Worm (Caenorhabditis elegans) whole organism, L3 larva: Measurements from ENCODE around the gene C09B9.7.

Experiments used
- ama-1 ChIP-seq: fragments of 150-350 bp; optimal IDR thresholded peaks from 2 replicates; lab custom pipeline; 2018
- ceh-9 ChIP-seq: sonication (generic microtip); optimal IDR thresholded peaks from 2 replicates; lab custom pipeline; 2018; ENCODE audit warnings: missing biosample characterization, missing genetic modification characterization
- fos-1 ChIP-seq: fragments of 150-350 bp; optimal IDR thresholded peaks from 2 replicates; lab custom pipeline; 2014; ENCODE audit warnings: missing biosample characterization, missing genetic modification characterization
- lsy-12 ChIP-seq: sonication (generic microtip); optimal IDR thresholded peaks from 2 replicates; lab custom pipeline; 2016; ENCODE audit warnings: mild to moderate bottlenecking, missing genetic modification characterization, missing compliant biosample characterization
- nhr-237 ChIP-seq: fragments of 150-350 bp; optimal IDR thresholded peaks from 2 replicates; lab custom pipeline; 2014; ENCODE audit warnings: missing biosample characterization, missing genetic modification characterization
- nhr-76 ChIP-seq: fragments of 150-350 bp; sonication (generic microtip); optimal IDR thresholded peaks from 5 replicates; lab custom pipeline; 2014; ENCODE audit warnings: missing biosample characterization, missing genetic modification characterization
- nhr-77 ChIP-seq: fragments of 150-350 bp; optimal IDR thresholded peaks from 2 replicates; lab custom pipeline; 2014; ENCODE audit warnings: missing biosample characterization, missing genetic modification characterization
- pqm-1 ChIP-seq: fragments of 150-350 bp; optimal IDR thresholded peaks from 2 replicates; lab custom pipeline; 2017; ENCODE audit warnings: missing biosample characterization, missing genetic modification characterization, inconsistent platforms
- skn-1 ChIP-seq: fragments of 150-350 bp; optimal IDR thresholded peaks from 2 replicates; lab custom pipeline; 2014; ENCODE audit warnings: missing biosample characterization, missing genetic modification characterization
- tbx-2 ChIP-seq: sonication (generic microtip); optimal IDR thresholded peaks from 2 replicates; lab custom pipeline; 2016; ENCODE audit warnings: mild to moderate bottlenecking, missing genetic modification characterization, missing compliant biosample characterization
- unc-62 ChIP-seq: fragments of 150-350 bp; sonication (generic microtip); optimal IDR thresholded peaks from 4 replicates; lab custom pipeline; 2014; ENCODE audit warnings: missing biosample characterization, missing genetic modification reagents, missing genetic modification characterization
- ztf-11 ChIP-seq: fragments of 150-350 bp; optimal IDR thresholded peaks from 2 replicates; lab custom pipeline; 2014; ENCODE audit warnings: missing biosample characterization, missing genetic modification characterization

- no peak for TF ChIP-seq nhr-76 (tag; lab: Kevin White, UChicago)
- no peak for TF ChIP-seq fos-1
- no peak for TF ChIP-seq skn-1 (tag; lab: Kevin White, UChicago)
- TF ChIP-seq nhr-77 (tag; lab: Kevin White, UChicago) = no peak
- no peak for TF ChIP-seq ama-1 (lab: Kevin White, UChicago)
- no peak for TF ChIP-seq ceh-9 (tag; lab: Kevin White, UChicago)
- no peak for TF ChIP-seq nhr-237
- no peak for TF ChIP-seq pqm-1 (tag; lab: Kevin White, UChicago)
- no peak for TF ChIP-seq lsy-12 (tag; lab: Kevin White, UChicago)
- no peak for TF ChIP-seq ztf-11
- TF ChIP-seq tbx-2 = no peak
- no peak for TF ChIP-seq unc-62
These were observed 48.1 kb upstream of the C09B9.7 start for ce11 chrIV:5108971-5109370.
